Fruit fly (Drosophila melanogaster) whole organism, embryonic: ENCODE data around the gene CG13097.
A peak's percentile ranks its signal among the peaks of the same experiment; 100 is the strongest.

Experiments used
- Adf1 ChIP-seq: fragments of 200-800 bp; sonication (Bioruptor generic); IDR thresholded peaks from 2 replicates; pipeline ENCODE4 v1.3.6; 2022; ENCODE audit warnings: missing biosample characterization, missing genetic modification characterization
- BEAF-32 ChIP-seq: fragments of 200-800 bp; sonication (Bioruptor generic); optimal IDR thresholded peaks from 3 replicates; lab custom pipeline; 2017; ENCODE audit warnings: missing biosample characterization, missing genetic modification characterization, mild to moderate bottlenecking, moderate library complexity, missing genetic modification reagents
- Bdp1 ChIP-seq: fragments of 200-800 bp; sonication (Bioruptor generic); optimal IDR thresholded peaks from 3 replicates; lab custom pipeline; 2016; ENCODE audit warnings: missing biosample characterization, missing genetic modification characterization
- CG10462 ChIP-seq: fragments of 200-800 bp; sonication (Bioruptor generic); optimal IDR thresholded peaks from 2 replicates; lab custom pipeline; 2016; ENCODE audit warnings: missing biosample characterization, missing genetic modification characterization
- CG10979 ChIP-seq: fragments of 200-800 bp; sonication (Bioruptor generic); optimal IDR thresholded peaks from 2 replicates; lab custom pipeline; 2018; ENCODE audit warnings: missing biosample characterization, mild to moderate bottlenecking, missing genetic modification characterization, moderate library complexity
- CG13296 ChIP-seq: fragments of 200-800 bp; sonication (Bioruptor generic); optimal IDR thresholded peaks from 3 replicates; lab custom pipeline; 2018; ENCODE audit warnings: missing biosample characterization, mild to moderate bottlenecking, missing genetic modification characterization
- CG13775 ChIP-seq: fragments of 200-800 bp; sonication (Bioruptor generic); optimal IDR thresholded peaks from 3 replicates; lab custom pipeline; 2017; ENCODE audit warnings: missing biosample characterization, mild to moderate bottlenecking, missing genetic modification characterization
- CG14710 ChIP-seq: fragments of 200-800 bp; sonication (Bioruptor generic); optimal IDR thresholded peaks from 3 replicates; lab custom pipeline; 2019; ENCODE audit warnings: missing biosample characterization, mild to moderate bottlenecking, missing genetic modification characterization, moderate library complexity
- CG17328 ChIP-seq: fragments of 200-800 bp; sonication (Bioruptor generic); IDR thresholded peaks from 2 replicates; pipeline ENCODE4 v1.3.6; 2022; ENCODE audit warnings: missing biosample characterization, missing genetic modification characterization
- CG17385 ChIP-seq: fragments of 200-800 bp; sonication (Bioruptor generic); optimal IDR thresholded peaks from 3 replicates; lab custom pipeline; 2018; ENCODE audit warnings: missing biosample characterization, mild to moderate bottlenecking, missing genetic modification characterization
- CG17829 ChIP-seq: fragments of 200-800 bp; optimal IDR thresholded peaks from 2 replicates; lab custom pipeline; 2019; ENCODE audit warnings: missing biosample characterization, mild to moderate bottlenecking, missing genetic modification characterization, moderate library complexity
- CG17912 ChIP-seq: fragments of 200-800 bp; sonication (Bioruptor generic); optimal IDR thresholded peaks from 2 replicates; lab custom pipeline; 2018; ENCODE audit warnings: missing biosample characterization, mild to moderate bottlenecking, missing genetic modification characterization
- CG18011 ChIP-seq: fragments of 200-800 bp; sonication (Bioruptor generic); optimal IDR thresholded peaks from 2 replicates; lab custom pipeline; 2017; ENCODE audit warnings: missing biosample characterization, missing genetic modification characterization, mild to moderate bottlenecking, moderate library complexity, missing genotype
- CG18599 ChIP-seq: fragments of 200-800 bp; sonication (Bioruptor generic); optimal IDR thresholded peaks from 3 replicates; lab custom pipeline; 2017; ENCODE audit warnings: missing biosample characterization, missing genetic modification characterization, mild to moderate bottlenecking, moderate library complexity, missing genetic modification reagents
- CG2116 ChIP-seq: fragments of 200-800 bp; sonication (Bioruptor generic); optimal IDR thresholded peaks from 3 replicates; lab custom pipeline; 2018; ENCODE audit warnings: missing biosample characterization, mild to moderate bottlenecking, missing genetic modification characterization
- CG2120 ChIP-seq: fragments of 200-800 bp; sonication (Bioruptor generic); optimal IDR thresholded peaks from 3 replicates; lab custom pipeline; 2016; ENCODE audit warnings: missing biosample characterization, missing genetic modification characterization
- CG2129 ChIP-seq: fragments of 200-800 bp; sonication (Bioruptor generic); IDR thresholded peaks from 2 replicates; pipeline ENCODE4 v1.3.6; 2022; ENCODE audit warnings: missing biosample characterization, missing genetic modification characterization; ENCODE audit not compliant: partially characterized antibody
- CG2199 ChIP-seq: fragments of 200-800 bp; sonication (Bioruptor generic); IDR thresholded peaks from 3 replicates; pipeline ENCODE4 v1.3.6; 2022; ENCODE audit warnings: missing biosample characterization, missing genetic modification characterization
- CG4424 ChIP-seq: fragments of 200-800 bp; sonication (Bioruptor generic); optimal IDR thresholded peaks from 3 replicates; lab custom pipeline; 2016; ENCODE audit warnings: missing biosample characterization, missing genetic modification characterization
- CG4854 ChIP-seq: fragments of 200-800 bp; sonication (Bioruptor generic); optimal IDR thresholded peaks from 2 replicates; lab custom pipeline; 2016; ENCODE audit warnings: missing biosample characterization, missing genetic modification characterization, inconsistent platforms
- CG6689 ChIP-seq: fragments of 200-800 bp; sonication (Bioruptor generic); IDR thresholded peaks from 2 replicates; pipeline ENCODE4 v1.3.6; 2022; ENCODE audit warnings: missing biosample characterization, missing genetic modification characterization
- CG6791 ChIP-seq: fragments of 200-800 bp; sonication (Bioruptor generic); IDR thresholded peaks from 3 replicates; pipeline ENCODE4 v1.3.6; 2022; ENCODE audit warnings: missing biosample characterization, missing genetic modification characterization; ENCODE audit not compliant: partially characterized antibody
- CG8765 ChIP-seq: fragments of 200-800 bp; sonication (Bioruptor generic); IDR thresholded peaks from 2 replicates; pipeline ENCODE4 v1.3.6; 2022; ENCODE audit warnings: missing biosample characterization, missing genetic modification characterization
- CG8944 ChIP-seq: fragments of 200-800 bp; sonication (Bioruptor generic); optimal IDR thresholded peaks from 3 replicates; lab custom pipeline; 2016; ENCODE audit warnings: missing biosample characterization, missing genetic modification characterization
- D19B ChIP-seq: fragments of 200-800 bp; sonication (Bioruptor generic); optimal IDR thresholded peaks from 2 replicates; lab custom pipeline; 2017; ENCODE audit warnings: missing biosample characterization, mild to moderate bottlenecking, missing genetic modification characterization
- Dad ChIP-seq: fragments of 200-800 bp; sonication (Bioruptor generic); optimal IDR thresholded peaks from 3 replicates; lab custom pipeline; 2016; ENCODE audit warnings: missing biosample characterization, missing genetic modification characterization
- Doc3 ChIP-seq: fragments of 200-800 bp; sonication (Bioruptor generic); IDR thresholded peaks from 3 replicates; pipeline ENCODE4 v1.3.6; 2022; ENCODE audit warnings: missing biosample characterization, missing genetic modification characterization; ENCODE audit not compliant: partially characterized antibody
- Elba2 ChIP-seq: fragments of 200-800 bp; sonication (Bioruptor generic); optimal IDR thresholded peaks from 3 replicates; lab custom pipeline; 2016; ENCODE audit warnings: missing biosample characterization, missing genetic modification characterization
- Ets65A ChIP-seq: fragments of 200-800 bp; sonication (Bioruptor generic); peaks from one replicate; lab custom pipeline; 2016; ENCODE audit warnings: missing biosample characterization, missing genetic modification characterization
- Ets97D ChIP-seq: fragments of 200-800 bp; sonication (Bioruptor generic); optimal IDR thresholded peaks from 3 replicates; lab custom pipeline; 2016; ENCODE audit warnings: missing biosample characterization, missing genetic modification characterization
- HLH3B ChIP-seq: fragments of 200-800 bp; sonication (Bioruptor generic); IDR thresholded peaks from 2 replicates; pipeline ENCODE4 v1.3.6; 2022; ENCODE audit warnings: missing biosample characterization, missing genetic modification characterization
- HLH54F ChIP-seq: fragments of 200-800 bp; sonication (Bioruptor generic); optimal IDR thresholded peaks from 3 replicates; lab custom pipeline; 2016; ENCODE audit warnings: missing biosample characterization, missing genetic modification characterization
- Lpt ChIP-seq: fragments of >200 bp; optimal IDR thresholded peaks from 2 replicates; lab custom pipeline; 2018; ENCODE audit warnings: missing biosample characterization, missing genetic modification characterization
- MBD-R2 ChIP-seq: fragments of 200-800 bp; sonication (Bioruptor generic); IDR thresholded peaks from 2 replicates; pipeline ENCODE4 v1.3.6; 2022; ENCODE audit warnings: missing biosample characterization, missing genetic modification characterization
- Med ChIP-seq: fragments of 200-800 bp; sonication (Bioruptor generic); peaks from one replicate; lab custom pipeline; 2016; ENCODE audit warnings: missing biosample characterization, missing genetic modification characterization, mild to moderate bottlenecking, inconsistent platforms, moderate library complexity
- Neu2 ChIP-seq: fragments of 200-800 bp; sonication (Bioruptor generic); optimal IDR thresholded peaks from 3 replicates; lab custom pipeline; 2016; ENCODE audit warnings: missing biosample characterization, missing genetic modification characterization, borderline replicate concordance
- Pdp1 ChIP-seq, 2 experiments: fragments of 200-800 bp; sonication (Bioruptor generic); optimal IDR thresholded peaks; 3 replicates each; lab custom pipeline; 2016; ENCODE audit warnings: missing biosample characterization in 2 of 2, missing genetic modification characterization in 2 of 2, mild to moderate bottlenecking in 1 of 2, moderate library complexity in 1 of 2
- ab ChIP-seq: fragments of 200-800 bp; sonication (Bioruptor generic); optimal IDR thresholded peaks from 2 replicates; lab custom pipeline; 2016; ENCODE audit warnings: missing biosample characterization, missing genetic modification characterization
- cato ChIP-seq: fragments of 200-800 bp; sonication (Bioruptor generic); optimal IDR thresholded peaks from 2 replicates; lab custom pipeline; 2016; ENCODE audit warnings: missing biosample characterization, missing genetic modification characterization, borderline replicate concordance
- corto ChIP-seq: fragments of 200-800 bp; sonication (Bioruptor generic); optimal IDR thresholded peaks from 2 replicates; lab custom pipeline; 2016; ENCODE audit warnings: missing biosample characterization, mild to moderate bottlenecking, missing genetic modification characterization, moderate library complexity
- hth ChIP-seq: fragments of >200 bp; optimal IDR thresholded peaks from 2 replicates; lab custom pipeline; 2017; ENCODE audit warnings: inconsistent platforms
- kah ChIP-seq: fragments of 200-800 bp; sonication (Bioruptor generic); optimal IDR thresholded peaks from 2 replicates; lab custom pipeline; 2018; ENCODE audit warnings: missing biosample characterization, mild to moderate bottlenecking, missing genetic modification characterization
- scrt ChIP-seq: fragments of 200-800 bp; sonication (Bioruptor generic); optimal IDR thresholded peaks from 2 replicates; lab custom pipeline; 2018; ENCODE audit warnings: missing biosample characterization, mild to moderate bottlenecking, missing genetic modification characterization, moderate library complexity
- sd ChIP-seq: fragments of 200-800 bp; sonication (Bioruptor generic); optimal IDR thresholded peaks from 3 replicates; lab custom pipeline; 2018; ENCODE audit warnings: missing biosample characterization, mild to moderate bottlenecking, missing genetic modification characterization, moderate library complexity
- stc ChIP-seq: fragments of 200-800 bp; sonication (Bioruptor generic); IDR thresholded peaks from 2 replicates; pipeline ENCODE4 v1.3.6; 2022; ENCODE audit warnings: missing biosample characterization, missing genetic modification characterization
- twi ChIP-seq: fragments of 200-800 bp; optimal IDR thresholded peaks from 2 replicates; lab custom pipeline; 2019; ENCODE audit warnings: missing biosample characterization, mild to moderate bottlenecking, missing genetic modification characterization, moderate library complexity
- zf30C ChIP-seq: fragments of 200-800 bp; sonication (Bioruptor generic); optimal IDR thresholded peaks from 3 replicates; lab custom pipeline; 2018; ENCODE audit warnings: missing biosample characterization, mild to moderate bottlenecking, missing genetic modification characterization
- zfh1 ChIP-seq: fragments of 200-800 bp; sonication (Bioruptor generic); IDR thresholded peaks from 3 replicates; pipeline ENCODE4 v1.3.6; 2022; ENCODE audit warnings: missing biosample characterization, missing genetic modification characterization

CG13097 gene

dm6 chr2L:8528318-8528717 lies 13.7 kb upstream of the CG13097 start, which contains the start of the genes lmgA and lmgB (continued):
- TF ChIP-seq CG17328 (GFP tag; lab: Robert Waterston, UW) (no peak), HLH54F (GFP tag; lab: Kevin White, UChicago) (peak; percentile 23), Dad (GFP tag; lab: Kevin White, UChicago) (no peak), CG10462 (no peak), CG8944 (no peak), CG18011 (peak; percentile 35), corto (GFP tag; lab: Kevin White, UChicago) (peak; percentile 35), CG4424 (GFP tag; lab: Kevin White, UChicago) (peak; percentile 66), twi (tag; lab: Kevin White, UChicago) (peak; percentile 3), sd (tag; lab: Kevin White, UChicago) (no peak), zfh1 (GFP tag; lab: Robert Waterston, UW) (no peak), CG6791 (GFP tag; lab: Robert Waterston, UW) (peak; percentile 90), CG10979 (no peak), kah (GFP tag; lab: Kevin White, UChicago) (no peak), CG6689 (GFP tag; lab: Robert Waterston, UW) (no peak), CG17912 (GFP tag; lab: Kevin White, UChicago) (no peak), Neu2 (GFP tag; lab: Kevin White, UChicago) (no peak), stc (GFP tag; lab: Robert Waterston, UW) (no peak), CG4854 (no peak), D19B (GFP tag; lab: Kevin White, UChicago) (no peak), Doc3 (peak; percentile 79), hth (lab: Kevin White, UChicago) (no peak), ab (no peak), Elba2 (GFP tag; lab: Kevin White, UChicago) (no peak), Lpt (GFP tag; lab: Kevin White, UChicago) (no peak)

- peak in 1 of 2 experiments; percentile 71 for TF ChIP-seq Pdp1 (GFP tag; optimal IDR thresholded peaks at IDR 0.05; lab: Kevin White, UChicago)
- peak; percentile 61 for TF ChIP-seq Ets65A (GFP tag; lab: Kevin White, UChicago)
- no peak for TF ChIP-seq scrt
- TF ChIP-seq zf30C: peak; percentile 2
These were observed 10.3 kb upstream of the CG13097 start for dm6 chr2L:8525000-8525399.

dm6 chr2L:8522781-8523180 lies 8.1 kb upstream of the CG13097 start:
- TF ChIP-seq cato: no peak
- peak; percentile 14 for TF ChIP-seq Med (GFP tag; lab: Kevin White, UChicago)
- TF ChIP-seq MBD-R2: 0 out of 2 replicates have a peak, but pooled peaks have one; percentile 8
- TF ChIP-seq zfh1 (GFP tag; lab: Robert Waterston, UW): 0 out of 3 replicates have a peak, but pooled peaks have one; percentile 7
- TF ChIP-seq CG2199 (GFP tag; lab: Robert Waterston, UW): 0 out of 3 replicates have a peak, but pooled peaks have one; percentile 51

DNA sequence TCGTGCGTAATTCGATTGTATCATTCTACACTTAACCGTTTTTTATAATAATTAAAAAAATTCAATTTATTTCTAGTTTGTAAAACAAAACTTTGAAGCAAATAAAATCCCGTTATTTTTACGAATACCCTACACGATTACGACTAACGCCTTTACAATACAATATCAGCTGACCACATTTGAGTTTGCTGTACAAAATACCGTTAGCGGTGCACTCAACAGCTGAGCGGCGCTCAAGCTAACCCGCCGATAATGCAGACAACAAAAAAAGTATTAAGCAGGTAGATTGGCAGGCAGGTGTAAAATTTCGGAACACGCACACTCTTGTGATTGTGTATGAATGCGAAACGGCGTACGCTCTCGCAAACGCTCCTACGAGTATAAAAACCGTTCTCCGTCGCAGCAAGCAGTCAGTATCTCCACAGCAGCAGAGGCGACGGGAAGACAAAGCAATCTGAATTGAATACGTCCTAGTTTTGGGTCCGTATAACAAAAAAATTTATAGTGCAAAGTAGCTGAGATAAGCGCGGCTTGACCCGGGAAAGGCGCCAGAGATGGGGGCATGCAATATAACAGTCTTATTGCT lies 7.1 kb upstream of the CG13097 start, which contains the start of gene Acer:
Acer (plus strand) TSS at position 210 of the 586 bp plus-strand sequence.
- TF ChIP-seq BEAF-32: peak; percentile 36
- peak; percentile 6 for TF ChIP-seq Ets97D (GFP tag; lab: Kevin White, UChicago)
- TF ChIP-seq CG13775 (GFP tag; lab: Kevin White, UChicago): no peak
- peak; percentile 22 for TF ChIP-seq CG13296
- TF ChIP-seq CG2129 (GFP tag; lab: Robert Waterston, UW): peak; percentile 47; the same call in 1 of the 2 replicates
- TF ChIP-seq CG2116 (GFP tag; lab: Kevin White, UChicago): peak; percentile 39
- no peak for TF ChIP-seq CG18599 (GFP tag; lab: Kevin White, UChicago)
- TF ChIP-seq Bdp1: no peak
- TF ChIP-seq CG17385 (GFP tag; lab: Kevin White, UChicago): peak; percentile 5
- no peak for TF ChIP-seq CG2120
- no peak for TF ChIP-seq CG8765 (GFP tag; lab: Robert Waterston, UW)
- TF ChIP-seq CG14710: peak; percentile 41
- TF ChIP-seq CG17829 (tag; lab: Kevin White, UChicago): peak; percentile 0
- peak; percentile 27; the same call in 1 of the 2 replicates for TF ChIP-seq HLH3B
- TF ChIP-seq Adf1 (GFP tag; lab: Robert Waterston, UW): peak; percentile 44; the same call in 1 of the 2 replicates
